Worm (Caenorhabditis elegans) whole organism, L3 larva: Measurements from ENCODE around the gene ZK1067.3.
A peak's percentile ranks its signal among the peaks of the same experiment; 100 is the strongest.

ENCODE experiments used
- ZK546.5 ChIP-seq: sonication (generic microtip); optimal IDR thresholded peaks from 2 replicates; lab custom pipeline; 2017; ENCODE audit warnings: missing biosample characterization, missing genetic modification characterization
- aly-2 ChIP-seq: fragments of 150-350 bp; optimal IDR thresholded peaks from 2 replicates; lab custom pipeline; 2014; ENCODE audit warnings: missing biosample characterization, missing genetic modification characterization
- ceh-16 ChIP-seq: sonication (generic microtip); optimal IDR thresholded peaks from 2 replicates; lab custom pipeline; 2017; ENCODE audit warnings: missing biosample characterization, missing genetic modification characterization
- ceh-28 ChIP-seq: fragments of 150-350 bp; optimal IDR thresholded peaks from 2 replicates; lab custom pipeline; 2014; ENCODE audit warnings: missing biosample characterization, missing genetic modification reagents, missing genetic modification characterization
- ceh-82 ChIP-seq: fragments of 150-350 bp; optimal IDR thresholded peaks from 2 replicates; lab custom pipeline; 2014; ENCODE audit warnings: missing biosample characterization, missing genetic modification characterization
- ceh-9 ChIP-seq: sonication (generic microtip); optimal IDR thresholded peaks from 2 replicates; lab custom pipeline; 2018; ENCODE audit warnings: missing biosample characterization, missing genetic modification characterization
- daf-12 ChIP-seq: fragments of 150-350 bp; optimal IDR thresholded peaks from 2 replicates; lab custom pipeline; 2014; ENCODE audit warnings: missing biosample characterization, missing genetic modification reagents, missing genetic modification characterization
- egl-27 ChIP-seq: sonication (generic microtip); optimal IDR thresholded peaks from 4 replicates; lab custom pipeline; 2017; ENCODE audit warnings: missing biosample characterization, missing genetic modification reagents, missing genetic modification characterization
- egl-5 ChIP-seq: fragments of 150-350 bp; optimal IDR thresholded peaks from 2 replicates; lab custom pipeline; 2017; ENCODE audit warnings: missing biosample characterization, missing genetic modification reagents, missing genetic modification characterization, inconsistent platforms
- elt-1 ChIP-seq: fragments of 150-350 bp; optimal IDR thresholded peaks from 2 replicates; lab custom pipeline; 2014; ENCODE audit warnings: missing biosample characterization, missing genetic modification characterization
- elt-2 ChIP-seq: sonication (generic microtip); optimal IDR thresholded peaks from 2 replicates; lab custom pipeline; 2016; ENCODE audit warnings: missing genetic modification reagents, mild to moderate bottlenecking, missing genetic modification characterization, missing compliant biosample characterization
- elt-3 ChIP-seq, 3 experiments: fragments of 150-350 bp in 1 of 3; sonication (generic microtip) in 2 of 3; optimal IDR thresholded peaks; 2 replicates in 2 of 3; 4 replicates in 1 of 3; lab custom pipeline; 2014 to 2017; ENCODE audit warnings: missing biosample characterization in 3 of 3, missing genetic modification characterization in 3 of 3
- eor-1 ChIP-seq, 2 experiments: fragments of 150-350 bp; optimal IDR thresholded peaks; 2 replicates each; lab custom pipeline; 2014 to 2018; ENCODE audit warnings: missing biosample characterization in 2 of 2, missing genetic modification characterization in 2 of 2
- fkh-10 ChIP-seq: sonication (generic microtip); optimal IDR thresholded peaks from 2 replicates; lab custom pipeline; 2017; ENCODE audit warnings: missing biosample characterization, missing genetic modification reagents, missing genetic modification characterization
- fkh-2 ChIP-seq: fragments of 150-350 bp; optimal IDR thresholded peaks from 2 replicates; lab custom pipeline; 2014; ENCODE audit warnings: missing biosample characterization, missing genetic modification reagents, missing genetic modification characterization
- fos-1 ChIP-seq: fragments of 150-350 bp; optimal IDR thresholded peaks from 2 replicates; lab custom pipeline; 2014; ENCODE audit warnings: missing biosample characterization, missing genetic modification characterization
- jun-1 ChIP-seq: fragments of 150-350 bp; optimal IDR thresholded peaks from 2 replicates; lab custom pipeline; 2014; ENCODE audit warnings: missing biosample characterization, missing genetic modification reagents, missing genetic modification characterization
- lin-15B ChIP-seq: fragments of 150-350 bp; optimal IDR thresholded peaks from 2 replicates; lab custom pipeline; 2014; ENCODE audit warnings: missing biosample characterization, missing genetic modification characterization
- lsy-12 ChIP-seq: sonication (generic microtip); optimal IDR thresholded peaks from 2 replicates; lab custom pipeline; 2016; ENCODE audit warnings: mild to moderate bottlenecking, missing genetic modification characterization, missing compliant biosample characterization
- mdl-1 ChIP-seq: fragments of 150-350 bp; optimal IDR thresholded peaks from 2 replicates; lab custom pipeline; 2014; ENCODE audit warnings: missing biosample characterization, missing genetic modification characterization
- nfya-1 ChIP-seq: sonication (generic microtip); optimal IDR thresholded peaks from 2 replicates; lab custom pipeline; 2017; ENCODE audit warnings: missing genetic modification characterization, mild to moderate bottlenecking, missing compliant biosample characterization, antibody characterized with exemption, moderate library complexity; ENCODE audit not compliant: insufficient read depth
- nhr-11 ChIP-seq: fragments of 150-350 bp; optimal IDR thresholded peaks from 2 replicates; lab custom pipeline; 2014; ENCODE audit warnings: missing biosample characterization, missing genetic modification characterization
- nhr-23 ChIP-seq: fragments of 150-350 bp; optimal IDR thresholded peaks from 2 replicates; lab custom pipeline; 2014; ENCODE audit warnings: missing biosample characterization, missing genetic modification reagents, missing genetic modification characterization
- nhr-25 ChIP-seq: sonication (generic microtip); optimal IDR thresholded peaks from 2 replicates; lab custom pipeline; 2017; ENCODE audit warnings: missing biosample characterization, missing genetic modification characterization
- nhr-28 ChIP-seq: fragments of 150-350 bp; optimal IDR thresholded peaks from 2 replicates; lab custom pipeline; 2014; ENCODE audit warnings: missing biosample characterization, missing genetic modification characterization
- nhr-43 ChIP-seq: sonication (generic microtip); optimal IDR thresholded peaks from 2 replicates; lab custom pipeline; 2016; ENCODE audit warnings: mild to moderate bottlenecking, missing genetic modification characterization, missing compliant biosample characterization; ENCODE audit not compliant: poor library complexity, severe bottlenecking
- nhr-67 ChIP-seq: fragments of 150-350 bp; optimal IDR thresholded peaks from 2 replicates; lab custom pipeline; 2014; ENCODE audit warnings: missing biosample characterization, missing genetic modification characterization
- nhr-76 ChIP-seq: fragments of 150-350 bp; sonication (generic microtip); optimal IDR thresholded peaks from 5 replicates; lab custom pipeline; 2014; ENCODE audit warnings: missing biosample characterization, missing genetic modification characterization
- pha-4 ChIP-seq: fragments of 150-350 bp; optimal IDR thresholded peaks from 2 replicates; lab custom pipeline; 2014; ENCODE audit warnings: missing biosample characterization, missing genetic modification reagents, missing genetic modification characterization
- pqm-1 ChIP-seq: fragments of 150-350 bp; optimal IDR thresholded peaks from 2 replicates; lab custom pipeline; 2017; ENCODE audit warnings: missing biosample characterization, missing genetic modification characterization, inconsistent platforms
- sea-2 ChIP-seq: fragments of 150-350 bp; sonication (generic microtip); optimal IDR thresholded peaks from 4 replicates; lab custom pipeline; 2014; ENCODE audit warnings: missing biosample characterization, missing genetic modification reagents, missing genetic modification characterization
- skn-1 ChIP-seq: fragments of 150-350 bp; optimal IDR thresholded peaks from 2 replicates; lab custom pipeline; 2014; ENCODE audit warnings: missing biosample characterization, missing genetic modification characterization
- snpc-4 ChIP-seq: fragments of 150-350 bp; optimal IDR thresholded peaks from 2 replicates; lab custom pipeline; 2014; ENCODE audit warnings: missing biosample characterization, missing genetic modification characterization
- unc-39 ChIP-seq: sonication (generic microtip); optimal IDR thresholded peaks from 4 replicates; lab custom pipeline; 2017; ENCODE audit warnings: missing biosample characterization, missing genetic modification characterization
- unc-62 ChIP-seq: fragments of 150-350 bp; sonication (generic microtip); optimal IDR thresholded peaks from 4 replicates; lab custom pipeline; 2014; ENCODE audit warnings: missing biosample characterization, missing genetic modification reagents, missing genetic modification characterization
- ztf-11 ChIP-seq: fragments of 150-350 bp; optimal IDR thresholded peaks from 2 replicates; lab custom pipeline; 2014; ENCODE audit warnings: missing biosample characterization, missing genetic modification characterization
- ztf-4 ChIP-seq: fragments of 150-350 bp; optimal IDR thresholded peaks from 2 replicates; lab custom pipeline; 2014; ENCODE audit warnings: missing biosample characterization, missing genetic modification characterization

Gene ZK1067.3

ce11 chrII:9194195-9194594 is 28.9 kb upstream of the ZK1067.3 start, which contains the start of gene twk-4:
TSS of gene twk-4 (minus strand) at chrII:9194295.
- TF ChIP-seq elt-1 (tag; lab: Kevin White, UChicago) = no peak
- TF ChIP-seq nhr-25 (tag; lab: Kevin White, UChicago) = no peak
- no peak for TF ChIP-seq ceh-82 (tag; lab: Kevin White, UChicago)
- no peak for TF ChIP-seq ceh-28 (tag; lab: Kevin White, UChicago)
- no peak for TF ChIP-seq lsy-12 (tag; lab: Kevin White, UChicago)
- no peak for TF ChIP-seq fkh-2
- TF ChIP-seq sea-2 (GFP tag; lab: Kevin White, UChicago) = no peak
- no peak for TF ChIP-seq egl-5 (tag; lab: Kevin White, UChicago)
- no peak for TF ChIP-seq ceh-16 (tag; lab: Kevin White, UChicago)
- TF ChIP-seq fkh-10 (GFP tag; lab: Kevin White, UChicago) = no peak
- no peak for TF ChIP-seq nhr-28 (tag; lab: Kevin White, UChicago)
- no peak for TF ChIP-seq nfya-1
- no peak for TF ChIP-seq skn-1 (tag; lab: Kevin White, UChicago)
- no peak for TF ChIP-seq ztf-11 (tag; lab: Kevin White, UChicago)
- TF ChIP-seq ceh-9 (tag; lab: Kevin White, UChicago) = no peak
- no peak for TF ChIP-seq mdl-1 (tag; lab: Kevin White, UChicago)
- TF ChIP-seq aly-2 (tag; lab: Kevin White, UChicago) = no peak
- TF ChIP-seq ZK546.5 = no peak
- no peak for TF ChIP-seq snpc-4 (tag; lab: Kevin White, UChicago)
- no peak for TF ChIP-seq eor-1 (tag; optimal IDR thresholded peaks at IDR 0.05; lab: Kevin White, UChicago)

ce11 chrII:9196325-9196724 is 26.7 kb upstream of the ZK1067.3 start:
- peak; percentile 50 for TF ChIP-seq pha-4 (tag; lab: Kevin White, UChicago)
- no peak for TF ChIP-seq sea-2 (GFP tag; lab: Kevin White, UChicago)
- TF ChIP-seq nhr-67 (tag; lab: Kevin White, UChicago) = no peak
- TF ChIP-seq fkh-2 = no peak
- peak; percentile 79 for TF ChIP-seq elt-2 (tag; lab: Kevin White, UChicago)
- no peak for TF ChIP-seq daf-12 (tag; lab: Kevin White, UChicago)
- TF ChIP-seq pqm-1 = peak; percentile 76

- TF ChIP-seq daf-12 (tag; lab: Kevin White, UChicago) (no peak), fos-1 (no peak), jun-1 (no peak), nhr-43 (tag; lab: Kevin White, UChicago) (no peak), fkh-10 (GFP tag; lab: Kevin White, UChicago) (no peak), elt-3 (tag; optimal IDR thresholded peaks at IDR 0.05; lab: Kevin White, UChicago) (no peak), ceh-82 (tag; lab: Kevin White, UChicago) (no peak), nhr-67 (tag; lab: Kevin White, UChicago) (no peak)
- TF ChIP-seq, all 47 proteins: peak for 0
These were observed 25.9 kb upstream of the ZK1067.3 start, which contains the start of gene let-23 for ce11 chrII:9197212-9197611. TSS of gene let-23 (plus strand) at chrII:9197512.

- TF ChIP-seq ceh-16 (tag; lab: Kevin White, UChicago) (no peak), unc-62 (GFP tag; lab: Kevin White, UChicago) (no peak), sea-2 (GFP tag; lab: Kevin White, UChicago) (no peak), nhr-43 (tag; lab: Kevin White, UChicago) (no peak), skn-1 (tag; lab: Kevin White, UChicago) (no peak), lin-15B (tag; lab: Kevin White, UChicago) (no peak), ztf-11 (tag; lab: Kevin White, UChicago) (no peak), pqm-1 (no peak), lsy-12 (tag; lab: Kevin White, UChicago) (no peak), daf-12 (tag; lab: Kevin White, UChicago) (no peak), ztf-4 (no peak), pha-4 (tag; lab: Kevin White, UChicago) (no peak), nhr-76 (tag; lab: Kevin White, UChicago) (no peak)
These were observed 13.0 kb upstream of the ZK1067.3 start, which contains the start of gene ZK1067.4 for ce11 chrII:9210076-9210475. TSS of gene ZK1067.4 (plus strand) at chrII:9210376.

- TF ChIP-seq unc-39 (tag; lab: Kevin White, UChicago) = no peak
- no peak for TF ChIP-seq ceh-16 (tag; lab: Kevin White, UChicago)
- peak; percentile 62 for TF ChIP-seq elt-2 (tag; lab: Kevin White, UChicago)
- no peak for TF ChIP-seq egl-5 (tag; lab: Kevin White, UChicago)
- peak; percentile 26 for TF ChIP-seq nhr-25 (tag; lab: Kevin White, UChicago)
- peak; percentile 11 for TF ChIP-seq nhr-23 (tag; lab: Kevin White, UChicago)
- TF ChIP-seq nhr-76 (tag; lab: Kevin White, UChicago) = no peak
- no peak for TF ChIP-seq fkh-2
- peak; percentile 26 for TF ChIP-seq pqm-1
- no peak for TF ChIP-seq ceh-28 (tag; lab: Kevin White, UChicago)
- TF ChIP-seq nhr-11 (tag; lab: Kevin White, UChicago) = no peak
- TF ChIP-seq egl-27 (tag; lab: Kevin White, UChicago) = no peak
- no peak for TF ChIP-seq skn-1 (tag; lab: Kevin White, UChicago)
- peak; percentile 58 for TF ChIP-seq lsy-12 (tag; lab: Kevin White, UChicago)
- peak; percentile 57 for TF ChIP-seq nhr-43 (tag; lab: Kevin White, UChicago)
- TF ChIP-seq fos-1 = no peak
- peak; percentile 96 for TF ChIP-seq snpc-4 (tag; lab: Kevin White, UChicago)
- no peak for TF ChIP-seq ztf-11 (tag; lab: Kevin White, UChicago)
- no peak for TF ChIP-seq elt-1 (tag; lab: Kevin White, UChicago)
- peak; percentile 5 for TF ChIP-seq jun-1
- TF ChIP-seq ceh-9 (tag; lab: Kevin White, UChicago) = no peak
- TF ChIP-seq, all 47 proteins: peak for 8
These were observed 11.4 kb upstream of the ZK1067.3 start for ce11 chrII:9211684-9212083.
